Worm (Caenorhabditis elegans) whole organism, L1 larva: ENCODE results near the gene F26F4.6.

Experiments used
- F16B12.6 ChIP-seq: fragments of 150-350 bp; optimal IDR thresholded peaks from 2 replicates; lab custom pipeline; 2014; ENCODE audit warnings: missing biosample characterization, missing genetic modification characterization
- Y116A8C.19 ChIP-seq: sonication (generic microtip); optimal IDR thresholded peaks from 2 replicates; lab custom pipeline; 2016; ENCODE audit warnings: missing compliant biosample characterization, missing genetic modification characterization, borderline replicate concordance
- alr-1 ChIP-seq: fragments of 200-800 bp; sonication (Bioruptor generic); optimal IDR thresholded peaks from 2 replicates; lab custom pipeline; 2018; ENCODE audit warnings: borderline replicate concordance, mild to moderate bottlenecking, missing genetic modification characterization, missing compliant biosample characterization
- aly-2 ChIP-seq: fragments of 150-350 bp; optimal IDR thresholded peaks from 2 replicates; lab custom pipeline; 2014; ENCODE audit warnings: missing biosample characterization, missing genetic modification characterization
- ceh-63 ChIP-seq: fragments of 200-800 bp; sonication (Bioruptor generic); optimal IDR thresholded peaks from 2 replicates; lab custom pipeline; 2018; ENCODE audit warnings: mild to moderate bottlenecking, missing genetic modification characterization, missing compliant biosample characterization
- ceh-8 ChIP-seq: fragments of 200-800 bp; sonication (Bioruptor generic); optimal IDR thresholded peaks from 2 replicates; lab custom pipeline; 2018; ENCODE audit warnings: mild to moderate bottlenecking, missing genetic modification characterization, moderate library complexity, missing compliant biosample characterization
- ceh-82 ChIP-seq, 3 experiments: fragments of 150-350 bp in 1 of 3; sonication (generic microtip) in 2 of 3; optimal IDR thresholded peaks; 2 replicates each; lab custom pipeline; 2014 to 2017; ENCODE audit warnings: missing biosample characterization in 3 of 3, missing genetic modification characterization in 3 of 3
- ceh-90 ChIP-seq: sonication (generic microtip); optimal IDR thresholded peaks from 2 replicates; lab custom pipeline; 2016; ENCODE audit warnings: missing genetic modification characterization, missing compliant biosample characterization
- ces-1 ChIP-seq: fragments of 150-350 bp; optimal IDR thresholded peaks from 2 replicates; lab custom pipeline; 2014; ENCODE audit warnings: missing biosample characterization, missing genetic modification reagents, missing genetic modification characterization
- dpl-1 ChIP-seq, 3 experiments: fragments of 150-350 bp in 2 of 3; sonication (generic microtip) in 1 of 3; optimal IDR thresholded peaks; 2 replicates each; lab custom pipeline; 2014 to 2017; ENCODE audit warnings: missing biosample characterization in 3 of 3, missing genetic modification characterization in 3 of 3, missing genetic modification reagents in 3 of 3
- dsc-1 ChIP-seq: sonication (generic microtip); optimal IDR thresholded peaks from 2 replicates; lab custom pipeline; 2016; ENCODE audit warnings: mild to moderate bottlenecking, missing genetic modification characterization, missing compliant biosample characterization
- efl-1 ChIP-seq, 4 experiments: fragments of 150-350 bp; optimal IDR thresholded peaks in 3 of 4; peaks in 1 of 4; 1 replicate in 1 of 4; 2 replicates in 3 of 4; lab custom pipeline; 2014; ENCODE audit warnings: missing biosample characterization in 2 of 4, missing genetic modification characterization in 2 of 4, missing genetic modification reagents in 2 of 4
- efl-3 ChIP-seq: fragments of 200-800 bp; sonication (Bioruptor generic); optimal IDR thresholded peaks from 2 replicates; lab custom pipeline; 2018; ENCODE audit warnings: mild to moderate bottlenecking, missing genetic modification characterization, missing compliant biosample characterization
- egl-27 ChIP-seq, 2 experiments: fragments of 150-350 bp in 1 of 2; sonication (generic microtip); optimal IDR thresholded peaks; 3 replicates each; lab custom pipeline; 2017 to 2018; ENCODE audit warnings: missing biosample characterization in 2 of 2, missing genetic modification characterization in 2 of 2, missing genetic modification reagents in 2 of 2
- elt-2 ChIP-seq: sonication (generic microtip); optimal IDR thresholded peaks from 2 replicates; lab custom pipeline; 2016; ENCODE audit warnings: missing genetic modification characterization, mild to moderate bottlenecking, inconsistent platforms, missing compliant biosample characterization, missing genetic modification reagents
- fkh-4 ChIP-seq: sonication (generic microtip); optimal IDR thresholded peaks from 2 replicates; lab custom pipeline; 2016; ENCODE audit warnings: missing compliant biosample characterization, missing genetic modification characterization, borderline replicate concordance
- fos-1 ChIP-seq: fragments of 150-350 bp; optimal IDR thresholded peaks from 2 replicates; lab custom pipeline; 2014; ENCODE audit warnings: missing biosample characterization, missing genetic modification characterization
- grh-1 ChIP-seq: fragments of 200-800 bp; sonication (Bioruptor generic); IDR thresholded peaks from 2 replicates; pipeline ENCODE4 v1.3.6; 2022; ENCODE audit warnings: missing genetic modification reagents, missing genetic modification characterization, missing compliant biosample characterization
- hlh-17 ChIP-seq: fragments of 200-800 bp; sonication (Bioruptor generic); optimal IDR thresholded peaks from 2 replicates; lab custom pipeline; 2018; ENCODE audit warnings: missing genetic modification characterization, mild to moderate bottlenecking, missing compliant biosample characterization, moderate library complexity, borderline replicate concordance
- hlh-4 ChIP-seq: sonication (generic microtip); optimal IDR thresholded peaks from 2 replicates; lab custom pipeline; 2016; ENCODE audit warnings: mild to moderate bottlenecking, missing genetic modification characterization, missing compliant biosample characterization
- hpl-2 ChIP-seq: fragments of 150-350 bp; optimal IDR thresholded peaks from 2 replicates; lab custom pipeline; 2014; ENCODE audit warnings: missing biosample characterization, missing genetic modification reagents, missing genetic modification characterization
- irx-1 ChIP-seq: sonication (generic microtip); optimal IDR thresholded peaks from 2 replicates; lab custom pipeline; 2016; ENCODE audit warnings: missing genetic modification characterization, missing compliant biosample characterization
- lin-13 ChIP-seq: fragments of 150-350 bp; optimal IDR thresholded peaks from 2 replicates; lab custom pipeline; 2014; ENCODE audit warnings: missing biosample characterization, missing genetic modification reagents, missing genetic modification characterization
- lin-39 ChIP-seq: fragments of 150-350 bp; optimal IDR thresholded peaks from 2 replicates; lab custom pipeline; 2014; ENCODE audit warnings: missing biosample characterization, missing genetic modification reagents, missing genetic modification characterization
- lir-3 ChIP-seq: sonication (generic microtip); optimal IDR thresholded peaks from 2 replicates; lab custom pipeline; 2016; ENCODE audit warnings: mild to moderate bottlenecking, missing genetic modification characterization, moderate library complexity, missing compliant biosample characterization; ENCODE audit not compliant: poor library complexity
- mep-1 ChIP-seq: fragments of 150-350 bp; optimal IDR thresholded peaks from 2 replicates; lab custom pipeline; 2014; ENCODE audit warnings: missing biosample characterization, missing genetic modification characterization
- nhr-19 ChIP-seq: fragments of 200-800 bp; sonication (Bioruptor generic); conservative IDR thresholded peaks from 2 replicates; pipeline ENCODE4 v1.3.6; 2022; ENCODE audit warnings: missing genetic modification characterization, missing compliant biosample characterization
- nhr-20 ChIP-seq: sonication (generic microtip); optimal IDR thresholded peaks from 2 replicates; lab custom pipeline; 2016; ENCODE audit warnings: mild to moderate bottlenecking, missing genetic modification characterization, missing compliant biosample characterization
- nhr-28 ChIP-seq: fragments of 150-350 bp; optimal IDR thresholded peaks from 2 replicates; lab custom pipeline; 2014; ENCODE audit warnings: missing biosample characterization, missing genetic modification characterization
- nhr-47 ChIP-seq: sonication (generic microtip); optimal IDR thresholded peaks from 2 replicates; lab custom pipeline; 2016; ENCODE audit warnings: mild to moderate bottlenecking, missing genetic modification characterization, moderate library complexity, missing compliant biosample characterization
- nhr-76 ChIP-seq: sonication (generic microtip); optimal IDR thresholded peaks from 2 replicates; lab custom pipeline; 2017; ENCODE audit warnings: missing biosample characterization, missing genetic modification characterization
- nhr-85 ChIP-seq: sonication (generic microtip); peaks from one replicate; lab custom pipeline; 2016; ENCODE audit warnings: missing genetic modification characterization, inconsistent platforms, missing compliant biosample characterization
- nhr-90 ChIP-seq: sonication (generic microtip); optimal IDR thresholded peaks from 2 replicates; lab custom pipeline; 2016; ENCODE audit warnings: mild to moderate bottlenecking, missing genetic modification characterization, missing compliant biosample characterization; ENCODE audit not compliant: poor library complexity
- pqm-1 ChIP-seq: sonication (generic microtip); optimal IDR thresholded peaks from 3 replicates; lab custom pipeline; 2017; ENCODE audit warnings: missing biosample characterization, missing genetic modification characterization
- skn-1 ChIP-seq: fragments of 150-350 bp; optimal IDR thresholded peaks from 2 replicates; lab custom pipeline; 2014; ENCODE audit warnings: missing biosample characterization, missing genetic modification characterization
- snpc-4 ChIP-seq: fragments of 150-350 bp; optimal IDR thresholded peaks from 2 replicates; lab custom pipeline; 2014; ENCODE audit warnings: missing biosample characterization, missing genetic modification characterization
- sptf-1 ChIP-seq: fragments of 150-350 bp; optimal IDR thresholded peaks from 2 replicates; lab custom pipeline; 2014; ENCODE audit warnings: missing biosample characterization, missing genetic modification characterization
- swsn-7 ChIP-seq: sonication (generic microtip); optimal IDR thresholded peaks from 2 replicates; lab custom pipeline; 2016; ENCODE audit warnings: missing genetic modification characterization, missing compliant biosample characterization
- tbx-2 ChIP-seq: sonication (generic microtip); optimal IDR thresholded peaks from 2 replicates; lab custom pipeline; 2016; ENCODE audit warnings: missing genetic modification characterization, missing compliant biosample characterization
- unc-130 ChIP-seq: fragments of 150-350 bp; optimal IDR thresholded peaks from 2 replicates; lab custom pipeline; 2017; ENCODE audit warnings: missing biosample characterization, missing genetic modification characterization, inconsistent platforms
- unc-62 ChIP-seq: fragments of 150-350 bp; optimal IDR thresholded peaks from 2 replicates; lab custom pipeline; 2014; ENCODE audit warnings: missing biosample characterization, missing genetic modification reagents, missing genetic modification characterization
- unc-86 ChIP-seq: sonication (generic microtip); optimal IDR thresholded peaks from 2 replicates; lab custom pipeline; 2016; ENCODE audit warnings: missing genetic modification characterization, missing compliant biosample characterization
- vab-15 ChIP-seq: sonication (generic microtip); optimal IDR thresholded peaks from 2 replicates; lab custom pipeline; 2017; ENCODE audit warnings: missing genotype, mild to moderate bottlenecking, missing genetic modification characterization, missing compliant biosample characterization
- zag-1 ChIP-seq: fragments of 150-350 bp; optimal IDR thresholded peaks from 2 replicates; lab custom pipeline; 2014; ENCODE audit warnings: missing biosample characterization, missing genetic modification characterization
- zip-4 ChIP-seq: fragments of 200-800 bp; sonication (Bioruptor generic); optimal IDR thresholded peaks from 2 replicates; lab custom pipeline; 2018; ENCODE audit warnings: mild to moderate bottlenecking, missing genetic modification characterization, moderate library complexity, missing compliant biosample characterization
- ztf-11 ChIP-seq, 2 experiments: sonication (generic microtip); optimal IDR thresholded peaks; 2 replicates each; lab custom pipeline; 2016 to 2017; ENCODE audit warnings: missing genetic modification characterization in 2 of 2, missing biosample characterization in 1 of 2, missing compliant biosample characterization in 1 of 2

The F26F4.6 gene

ce11 chrIII:4905405-4905804, 12.0 kb upstream of the F26F4.6 start, which contains the start of gene F26F4.8 (continued):
- TF ChIP-seq swsn-7 (tag; lab: Kevin White, UChicago): peak; percentile 19
- peak; percentile 66 for TF ChIP-seq nhr-47 (tag; lab: Kevin White, UChicago)
- TF ChIP-seq ceh-8 (GFP tag; lab: Kevin White, UChicago): no peak
- TF ChIP-seq ztf-11 (tag; optimal IDR thresholded peaks at IDR 0.05; lab: Kevin White, UChicago): peak in 1 of 2 experiments; percentile 68
- TF ChIP-seq ceh-82 (tag; optimal IDR thresholded peaks at IDR 0.05; lab: Kevin White, UChicago): no peak
- peak; percentile 61 to 76 for TF ChIP-seq efl-1 (optimal IDR thresholded peaks at IDR 0.05; lab: Kevin White, UChicago)
- TF ChIP-seq efl-1 (GFP tag; optimal IDR thresholded peaks at IDR 0.05 in 1 of 2; lab: Kevin White, UChicago): peak; percentile 84 to 98
- peak; percentile 63 for TF ChIP-seq nhr-90 (tag; lab: Kevin White, UChicago)
- TF ChIP-seq nhr-76 (tag; lab: Kevin White, UChicago): no peak
- no peak for TF ChIP-seq grh-1 (GFP tag; lab: Robert Waterston, UW)
- TF ChIP-seq ceh-63 (GFP tag; lab: Kevin White, UChicago): no peak
- peak; percentile 16 for TF ChIP-seq snpc-4 (tag; lab: Kevin White, UChicago)
- no peak for TF ChIP-seq hlh-17
- TF ChIP-seq mep-1 (tag; lab: Kevin White, UChicago): peak; percentile 39
- TF ChIP-seq elt-2 (tag; lab: Kevin White, UChicago): no peak
- no peak for TF ChIP-seq hpl-2
- TF ChIP-seq fos-1: no peak
- TF ChIP-seq egl-27 (tag; optimal IDR thresholded peaks at IDR 0.05; lab: Kevin White, UChicago): no peak
- peak; percentile 53 for TF ChIP-seq dsc-1
- TF ChIP-seq nhr-20: peak; percentile 46
- TF ChIP-seq efl-3 (GFP tag; lab: Kevin White, UChicago): no peak
- TF ChIP-seq dpl-1 (GFP tag; optimal IDR thresholded peaks at IDR 0.05; lab: Kevin White, UChicago): peak; percentile 52 to 84 (median 73)
- no peak for TF ChIP-seq sptf-1 (tag; lab: Kevin White, UChicago)
- TF ChIP-seq Y116A8C.19: peak; percentile 5
- peak; percentile 70 for TF ChIP-seq tbx-2
- TF ChIP-seq alr-1 (tag; lab: Kevin White, UChicago): no peak
- TF ChIP-seq zag-1 (tag; lab: Kevin White, UChicago): no peak
- peak; percentile 26 for TF ChIP-seq unc-86
- TF ChIP-seq lin-39 (tag; lab: Kevin White, UChicago): no peak
- TF ChIP-seq unc-130: no peak

- no peak for TF ChIP-seq swsn-7 (tag; lab: Kevin White, UChicago)
- no peak for TF ChIP-seq lir-3 (tag; lab: Kevin White, UChicago)
Measured at ce11 chrIII:4903784-4904183, 10.3 kb upstream of the F26F4.6 start, which contains the start of gene kbp-2. kbp-2 (minus strand) TSS chrIII:4903884.

- no peak for TF ChIP-seq efl-1 (optimal IDR thresholded peaks at IDR 0.05; lab: Kevin White, UChicago)
- TF ChIP-seq efl-1 (GFP tag; optimal IDR thresholded peaks at IDR 0.05 in 1 of 2; lab: Kevin White, UChicago): peak in 1 of 2 experiments; percentile 20
- TF ChIP-seq ceh-90 (tag; lab: Kevin White, UChicago): no peak
- TF ChIP-seq, all 84 proteins: peak for 1
Measured at ce11 chrIII:4900260-4900659, 6.8 kb upstream of the F26F4.6 start, which contains the start of gene tag-340. tag-340 (plus strand) TSS chrIII:4900508.

- peak; percentile 83 for TF ChIP-seq hlh-4
- TF ChIP-seq nhr-28: no peak
- TF ChIP-seq grh-1 (GFP tag; lab: Robert Waterston, UW): peak; percentile 99
- no peak for TF ChIP-seq unc-62 (GFP tag; lab: Kevin White, UChicago)
- peak; percentile 96 for TF ChIP-seq mep-1 (tag; lab: Kevin White, UChicago)
- TF ChIP-seq fkh-4 (tag; lab: Kevin White, UChicago): peak; percentile 93
- peak; percentile 90 for TF ChIP-seq aly-2 (tag; lab: Kevin White, UChicago)
- peak; percentile 100 for TF ChIP-seq nhr-85 (tag; lab: Kevin White, UChicago)
- peak; percentile 98 for TF ChIP-seq vab-15
- peak; percentile 98 for TF ChIP-seq irx-1 (tag; lab: Kevin White, UChicago)
- peak; percentile 100 for TF ChIP-seq nhr-19 (GFP tag; lab: Robert Waterston, UW)
- peak; percentile 97 for TF ChIP-seq fos-1
- TF ChIP-seq lin-13 (GFP tag; lab: Kevin White, UChicago): peak; percentile 100
- peak; percentile 95 for TF ChIP-seq skn-1 (tag; lab: Kevin White, UChicago)
- TF ChIP-seq zip-4: peak; percentile 96
- TF ChIP-seq ces-1 (GFP tag; lab: Kevin White, UChicago): peak; percentile 69
- TF ChIP-seq pqm-1 (tag; lab: Kevin White, UChicago): peak; percentile 95
- peak; percentile 68 for TF ChIP-seq F16B12.6
- TF ChIP-seq tbx-2: peak; percentile 100
Measured at ce11 chrIII:4899728-4900127, 6.3 kb upstream of the F26F4.6 start.
